Fruit fly (Drosophila melanogaster): ENCODE measurements around the gene Ald2.

Ald2 gene

dm6 chr3R:26428220-26428619 is 14.3 kb downstream of the Ald2 start (continued):
- TF ChIP-seq CG10631 (GFP tag; optimal IDR thresholded peaks at IDR 0.05) (peak; percentile 34), CG8632 (GFP tag; optimal IDR thresholded peaks at IDR 0.05) (peak; percentile 5), CG3919 (GFP tag; optimal IDR thresholded peaks at IDR 0.05) (peak; percentile 58), Sox102F (GFP tag; optimal IDR thresholded peaks at IDR 0.05) (no peak), cyc (GFP tag; optimal IDR thresholded peaks at IDR 0.05) (peak; percentile 27), lz (GFP tag; optimal IDR thresholded peaks at IDR 0.05) (peak; percentile 24), Sox14 (GFP tag; optimal IDR thresholded peaks at IDR 0.05) (peak; percentile 44), spab (GFP tag; optimal IDR thresholded peaks at IDR 0.05) (peak; percentile 20)

dm6 chr3R:26429619-26430018 is 15.7 kb downstream of the Ald2 start:
- TF ChIP-seq pdm3 (GFP tag; optimal IDR thresholded peaks at IDR 0.05) (no peak), dsx (GFP tag; optimal IDR thresholded peaks at IDR 0.05; ENCODE audit: poor library complexity, severe bottlenecking) (peak; percentile 30), fd59A (GFP tag; optimal IDR thresholded peaks at IDR 0.05) (no peak), CG6808 (GFP tag; optimal IDR thresholded peaks at IDR 0.05) (peak; percentile 11), CG11902 (GFP tag; optimal IDR thresholded peaks at IDR 0.05) (peak; percentile 26), CG10631 (GFP tag; optimal IDR thresholded peaks at IDR 0.05) (peak; percentile 25), ss (GFP tag; optimal IDR thresholded peaks at IDR 0.05) (peak in 1 of 2 experiments; percentile 27), CG8119 (GFP tag; IDR thresholded peaks at IDR 0.05) (peak; percentile 19; the same call in 1 of the 3 replicates), CG6163 (GFP tag; IDR thresholded peaks at IDR 0.05) (no peak), Met (GFP tag; optimal IDR thresholded peaks at IDR 0.05) (peak; percentile 5), achi (GFP tag; optimal IDR thresholded peaks at IDR 0.05) (peak; percentile 43), CG8319 (GFP tag; optimal IDR thresholded peaks at IDR 0.05) (peak; percentile 47), OdsH (GFP tag; optimal IDR thresholded peaks at IDR 0.05) (peak; percentile 50), esn (GFP tag; optimal IDR thresholded peaks at IDR 0.05) (peak; percentile 20), Sox15 (GFP tag; optimal IDR thresholded peaks at IDR 0.05) (no peak), Eip78C (GFP tag) (peak; percentile 83), lz (GFP tag; optimal IDR thresholded peaks at IDR 0.05) (no peak), CG32006 (GFP tag; optimal IDR thresholded peaks at IDR 0.05) (peak; percentile 23), eg (GFP tag; IDR thresholded peaks at IDR 0.05) (no peak), CG7368 (GFP tag; optimal IDR thresholded peaks at IDR 0.05) (peak; percentile 25), cyc (GFP tag; optimal IDR thresholded peaks at IDR 0.05) (no peak), CG10669 (GFP tag; optimal IDR thresholded peaks at IDR 0.05) (peak; percentile 10), Ets96B (tag; optimal IDR thresholded peaks at IDR 0.05) (peak; percentile 36), topi (GFP tag; optimal IDR thresholded peaks at IDR 0.05) (peak; percentile 3), CG6792 (GFP tag; optimal IDR thresholded peaks at IDR 0.05) (peak; percentile 60), acj6 (GFP tag; optimal IDR thresholded peaks at IDR 0.05) (peak; percentile 57), CG8632 (GFP tag; optimal IDR thresholded peaks at IDR 0.05) (peak; percentile 58), CG3919 (GFP tag; optimal IDR thresholded peaks at IDR 0.05) (peak; percentile 30), CG34406 (GFP tag; optimal IDR thresholded peaks at IDR 0.05) (peak; percentile 61), CG3032 (tag; optimal IDR thresholded peaks at IDR 0.05) (peak; percentile 22), svp (GFP tag) (peak; percentile 63)

dm6 chr3R:26432526-26432925 is 18.6 kb downstream of the Ald2 start:
- no peak for TF ChIP-seq CG4318 (GFP tag; optimal IDR thresholded peaks at IDR 0.05)
- TF ChIP-seq cyc (GFP tag; optimal IDR thresholded peaks at IDR 0.05), result no peak
- TF ChIP-seq OdsH (GFP tag; optimal IDR thresholded peaks at IDR 0.05), result no peak
- TF ChIP-seq topi (GFP tag; optimal IDR thresholded peaks at IDR 0.05), result no peak
- TF ChIP-seq Eip93F (GFP tag; optimal IDR thresholded peaks at IDR 0.05), result no peak
- TF ChIP-seq CG10669 (GFP tag; optimal IDR thresholded peaks at IDR 0.05), result no peak
- no peak for TF ChIP-seq esn (GFP tag; optimal IDR thresholded peaks at IDR 0.05)
- no peak for TF ChIP-seq CG9139 (GFP tag; optimal IDR thresholded peaks at IDR 0.05)
- no peak for TF ChIP-seq svp (GFP tag)
- no peak for TF ChIP-seq CG6163 (GFP tag; IDR thresholded peaks at IDR 0.05)
